Worm (Caenorhabditis elegans) whole organism, early embryonic: ENCODE measurements around the gene basl-1.

Experiments used
- B0310.2 ChIP-seq: sonication (generic microtip); optimal IDR thresholded peaks from 2 replicates; lab custom pipeline; 2016; ENCODE audit warnings: mild to moderate bottlenecking, missing genetic modification characterization, missing compliant biosample characterization
- F13C5.2 ChIP-seq: sonication (generic microtip); optimal IDR thresholded peaks from 2 replicates; lab custom pipeline; 2017; ENCODE audit warnings: mild to moderate bottlenecking, missing genetic modification characterization, inconsistent platforms, missing compliant biosample characterization
- aly-1 ChIP-seq: sonication (generic microtip); optimal IDR thresholded peaks from 2 replicates; lab custom pipeline; 2016; ENCODE audit warnings: missing genetic modification characterization, missing compliant biosample characterization
- ama-1 ChIP-seq: fragments of 150-350 bp; optimal IDR thresholded peaks from 2 replicates; lab custom pipeline; 2014
- ceh-13 ChIP-seq: fragments of 200-800 bp; sonication (Bioruptor generic); optimal IDR thresholded peaks from 2 replicates; lab custom pipeline; 2018; ENCODE audit warnings: mild to moderate bottlenecking, missing genetic modification characterization, missing compliant biosample characterization
- ceh-36 ChIP-seq: sonication (generic microtip); optimal IDR thresholded peaks from 2 replicates; lab custom pipeline; 2016; ENCODE audit warnings: missing genetic modification characterization, inconsistent platforms, missing compliant biosample characterization
- ets-7 ChIP-seq: sonication (generic microtip); optimal IDR thresholded peaks from 2 replicates; lab custom pipeline; 2016; ENCODE audit warnings: missing genotype, missing genetic modification characterization, missing compliant biosample characterization
- flt-1 ChIP-seq: fragments of 200-800 bp; sonication (Bioruptor generic); IDR thresholded peaks from 2 replicates; pipeline ENCODE4 v1.3.6; 2022; ENCODE audit warnings: missing genetic modification characterization, missing compliant biosample characterization
- hmbx-1 ChIP-seq: sonication (generic microtip); optimal IDR thresholded peaks from 2 replicates; lab custom pipeline; 2016; ENCODE audit warnings: mild to moderate bottlenecking, missing genetic modification characterization, missing compliant biosample characterization
- hmg-4 ChIP-seq: fragments of 200-800 bp; sonication (Bioruptor generic); optimal IDR thresholded peaks from 2 replicates; lab custom pipeline; 2018; ENCODE audit warnings: mild to moderate bottlenecking, missing genetic modification characterization, missing compliant biosample characterization
- hnd-1 ChIP-seq: sonication (generic microtip); optimal IDR thresholded peaks from 2 replicates; lab custom pipeline; 2016; ENCODE audit warnings: missing genetic modification characterization, missing compliant biosample characterization
- pes-1 ChIP-seq: fragments of 200-800 bp; sonication (Bioruptor generic); IDR thresholded peaks from 2 replicates; pipeline ENCODE4 v1.3.6; 2022; ENCODE audit warnings: missing genetic modification reagents, missing genetic modification characterization, missing compliant biosample characterization
- scrt-1 ChIP-seq: fragments of 200-800 bp; sonication (Bioruptor generic); IDR thresholded peaks from 2 replicates; pipeline ENCODE4 v1.3.6; 2022; ENCODE audit warnings: missing genetic modification characterization, missing compliant biosample characterization
- sea-1 ChIP-seq: fragments of 200-800 bp; sonication (Bioruptor generic); conservative IDR thresholded peaks from 2 replicates; pipeline ENCODE4 v1.3.6; 2022; ENCODE audit warnings: missing genetic modification characterization, missing compliant biosample characterization
- tbx-11 ChIP-seq: fragments of 200-800 bp; sonication (Bioruptor generic); IDR thresholded peaks from 2 replicates; pipeline ENCODE4 v1.3.6; 2022; ENCODE audit warnings: missing genetic modification characterization, missing compliant biosample characterization
- tbx-37 ChIP-seq: fragments of 200-800 bp; sonication (Bioruptor generic); conservative IDR thresholded peaks from 2 replicates; pipeline ENCODE4 v1.3.6; 2022; ENCODE audit warnings: missing genetic modification reagents, missing genetic modification characterization, missing compliant biosample characterization
- tra-4 ChIP-seq: sonication (generic microtip); optimal IDR thresholded peaks from 2 replicates; lab custom pipeline; 2017; ENCODE audit warnings: missing genetic modification characterization, missing compliant biosample characterization

The basl-1 gene

DNA sequence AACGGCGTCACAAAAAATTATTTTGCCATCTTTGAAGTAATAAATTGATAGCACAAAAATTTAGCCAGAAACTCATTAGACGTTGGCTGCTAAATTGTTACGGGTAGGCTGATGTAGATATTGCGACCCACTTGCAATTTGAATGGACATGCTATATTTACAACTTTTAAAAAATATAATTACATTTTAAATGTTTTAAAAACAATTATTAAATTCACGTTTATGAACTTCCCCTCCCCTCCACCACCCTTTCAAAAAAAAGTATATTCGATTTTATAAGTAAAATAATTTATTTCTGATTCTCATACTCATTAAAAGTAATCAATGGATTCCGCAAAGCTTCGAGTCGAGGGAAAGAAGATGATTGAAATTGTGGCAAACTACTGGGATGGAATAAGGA is at the start of gene basl-1:
Gene basl-1 (plus strand): TSS at position 301 of the 400 bp plus-strand sequence.
- TF ChIP-seq tra-4 (no peak), B0310.2 (tag; lab: Kevin White, UChicago) (no peak), hmg-4 (GFP tag; lab: Kevin White, UChicago) (no peak), hmbx-1 (no peak), ceh-36 (tag; lab: Kevin White, UChicago) (no peak), ceh-13 (no peak), scrt-1 (GFP tag; lab: Robert Waterston, UW) (no peak), flt-1 (GFP tag; lab: Robert Waterston, UW) (no peak), pes-1 (GFP tag; lab: Robert Waterston, UW) (no peak), sea-1 (GFP tag; lab: Robert Waterston, UW) (no peak)

DNA sequence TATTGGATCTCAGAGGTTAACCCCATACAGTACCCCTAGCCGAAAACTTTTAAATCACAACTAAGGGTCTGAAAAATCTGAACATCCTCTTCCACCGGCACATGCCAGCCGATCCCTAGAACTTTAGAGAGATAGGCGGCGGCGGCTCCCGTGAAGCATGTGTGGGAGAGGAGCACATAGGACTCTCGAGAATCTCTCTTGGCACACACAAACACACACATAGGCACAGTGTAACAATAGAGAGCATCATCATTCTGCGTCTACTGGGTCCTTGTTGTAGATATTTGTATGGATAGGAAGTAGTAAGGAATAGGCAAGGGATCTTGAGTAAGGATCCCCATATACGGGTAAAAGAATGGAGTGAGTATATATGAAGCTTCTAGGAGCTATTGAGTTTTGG is 49.0 kb upstream of the basl-1 start:
- TF ChIP-seq tra-4 (no peak), hmg-4 (GFP tag; lab: Kevin White, UChicago) (no peak), ceh-13 (no peak), pes-1 (GFP tag; lab: Robert Waterston, UW) (no peak), ets-7 (tag; lab: Kevin White, UChicago) (no peak), sea-1 (GFP tag; lab: Robert Waterston, UW) (no peak), hmbx-1 (no peak), aly-1 (no peak), flt-1 (GFP tag; lab: Robert Waterston, UW) (no peak)

DNA sequence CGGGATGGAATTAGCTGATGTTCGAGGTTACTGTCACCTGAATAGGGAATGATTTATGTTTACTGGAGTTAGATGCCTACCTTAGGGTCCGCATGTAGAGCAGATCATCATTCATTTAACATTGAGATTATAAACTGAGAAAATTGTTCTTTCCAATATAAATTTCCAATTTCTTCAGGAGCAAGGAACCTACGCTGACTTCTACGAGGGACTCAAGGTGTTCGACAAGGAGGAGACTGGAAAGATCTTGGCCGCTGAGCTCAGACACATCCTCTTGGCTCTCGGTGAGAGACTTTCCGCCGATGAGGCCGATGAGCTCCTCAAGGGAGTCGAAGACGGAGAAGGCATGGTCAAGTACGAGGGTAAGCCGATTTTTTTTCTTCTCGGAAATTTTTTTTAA is 48.3 kb upstream of the basl-1 start:
- no peak for TF ChIP-seq F13C5.2 (tag; lab: Kevin White, UChicago)
- no peak for TF ChIP-seq pes-1 (GFP tag; lab: Robert Waterston, UW)
- no peak for TF ChIP-seq ama-1 (lab: Kevin White, UChicago)
- TF ChIP-seq hmbx-1 = no peak
- no peak for TF ChIP-seq tra-4
- no peak for TF ChIP-seq hmg-4 (GFP tag; lab: Kevin White, UChicago)
- no peak for TF ChIP-seq scrt-1 (GFP tag; lab: Robert Waterston, UW)
- TF ChIP-seq ets-7 (tag; lab: Kevin White, UChicago) = no peak
- no peak for TF ChIP-seq hnd-1 (tag; lab: Kevin White, UChicago)
- no peak for TF ChIP-seq tbx-37 (GFP tag; lab: Robert Waterston, UW)
- TF ChIP-seq ceh-36 (tag; lab: Kevin White, UChicago) = no peak
- TF ChIP-seq flt-1 (GFP tag; lab: Robert Waterston, UW) = no peak
- TF ChIP-seq B0310.2 (tag; lab: Kevin White, UChicago) = no peak
- TF ChIP-seq tbx-11 (GFP tag; lab: Robert Waterston, UW) = no peak
- no peak for TF ChIP-seq ceh-13
- no peak for TF ChIP-seq sea-1 (GFP tag; lab: Robert Waterston, UW)
- no peak for TF ChIP-seq aly-1

DNA sequence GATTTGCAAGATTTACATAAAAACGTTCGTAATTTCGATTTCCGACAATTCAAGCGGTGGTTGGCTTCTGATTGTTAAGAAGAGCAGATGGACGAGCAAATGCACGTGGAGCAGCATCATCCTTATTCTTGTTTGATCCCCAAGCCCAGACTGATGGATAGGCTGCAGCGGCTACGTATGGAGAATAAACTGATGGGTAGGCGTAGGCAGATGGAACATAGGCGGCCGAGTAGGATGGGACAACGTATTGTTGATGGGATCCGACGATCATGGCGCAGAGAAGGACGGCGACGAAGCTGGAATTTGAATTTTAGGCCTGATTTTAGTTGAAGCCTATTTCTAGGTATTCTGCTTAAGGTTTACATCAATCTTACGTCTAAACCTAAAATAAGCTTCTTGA is 46.5 kb upstream of the basl-1 start:
- TF ChIP-seq ceh-36 (tag; lab: Kevin White, UChicago) (no peak), ceh-13 (no peak), F13C5.2 (tag; lab: Kevin White, UChicago) (no peak), B0310.2 (tag; lab: Kevin White, UChicago) (no peak), aly-1 (no peak), pes-1 (GFP tag; lab: Robert Waterston, UW) (no peak), tbx-11 (GFP tag; lab: Robert Waterston, UW) (no peak), ets-7 (tag; lab: Kevin White, UChicago) (no peak), sea-1 (GFP tag; lab: Robert Waterston, UW) (no peak)

DNA sequence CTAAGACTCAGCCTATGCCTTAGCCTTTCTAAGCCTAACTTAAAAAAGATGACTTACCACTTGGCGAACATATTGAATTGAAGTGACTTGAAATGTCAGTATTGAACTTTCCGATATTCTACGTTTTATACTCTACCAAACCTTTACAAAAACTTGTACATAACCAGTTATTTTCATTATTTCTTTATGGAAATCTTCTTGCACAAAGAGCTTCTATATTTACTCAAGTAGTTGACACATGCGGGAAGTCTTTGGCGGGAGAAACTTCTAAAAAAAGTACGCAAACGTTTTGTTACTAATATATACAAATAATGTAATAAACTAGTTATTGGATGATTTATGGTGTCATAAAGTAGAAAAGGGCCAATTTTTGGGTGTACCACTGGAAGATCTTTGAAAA is 46.1 kb upstream of the basl-1 start, which contains the start of gene nspb-12:
Gene nspb-12 (minus strand): TSS at position 101 of the 400 bp plus-strand sequence.
- TF ChIP-seq aly-1 (no peak), flt-1 (GFP tag; lab: Robert Waterston, UW) (no peak), ets-7 (tag; lab: Kevin White, UChicago) (no peak), ama-1 (lab: Kevin White, UChicago) (no peak), hmbx-1 (no peak), ceh-13 (no peak), B0310.2 (tag; lab: Kevin White, UChicago) (no peak), hmg-4 (GFP tag; lab: Kevin White, UChicago) (no peak), hnd-1 (tag; lab: Kevin White, UChicago) (no peak), tra-4 (no peak), tbx-37 (GFP tag; lab: Robert Waterston, UW) (no peak), ceh-36 (tag; lab: Kevin White, UChicago) (no peak), F13C5.2 (tag; lab: Kevin White, UChicago) (no peak), tbx-11 (GFP tag; lab: Robert Waterston, UW) (no peak)

DNA sequence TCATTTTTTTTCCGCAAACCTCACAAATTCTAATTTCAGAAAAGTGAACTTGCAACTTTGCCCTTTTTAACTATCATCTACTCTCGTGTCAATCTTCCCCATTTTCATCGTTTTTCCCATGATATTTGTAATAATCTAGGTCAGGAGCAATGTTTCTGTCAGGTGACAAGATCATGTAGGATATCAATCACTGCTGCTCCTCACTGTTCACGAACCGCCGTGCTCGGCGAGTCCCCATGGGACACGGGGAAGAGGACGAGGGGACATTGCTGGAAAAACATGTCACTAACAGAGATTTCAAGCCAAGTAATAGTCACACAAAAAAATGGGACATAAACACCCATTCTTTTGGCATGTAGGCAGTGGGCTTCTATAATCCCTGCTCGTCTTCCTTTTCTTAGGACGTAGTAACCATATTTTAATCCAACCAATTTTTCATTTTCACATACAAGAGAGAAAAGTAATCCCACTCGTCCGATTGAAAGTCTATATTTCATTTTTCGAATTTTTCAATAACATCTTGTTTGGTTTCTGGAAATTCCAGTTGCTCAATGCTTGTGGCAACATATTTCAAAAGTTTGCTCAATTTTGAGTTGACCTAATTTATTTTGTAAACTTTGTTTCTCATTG is 43.8 kb upstream of the basl-1 start:
- TF ChIP-seq hmg-4 (GFP tag; lab: Kevin White, UChicago) (no peak), ceh-36 (tag; lab: Kevin White, UChicago) (no peak), sea-1 (GFP tag; lab: Robert Waterston, UW) (no peak), ets-7 (tag; lab: Kevin White, UChicago) (no peak), hmbx-1 (no peak), ama-1 (lab: Kevin White, UChicago) (no peak), pes-1 (GFP tag; lab: Robert Waterston, UW) (no peak), F13C5.2 (tag; lab: Kevin White, UChicago) (no peak), tbx-11 (GFP tag; lab: Robert Waterston, UW) (no peak), tbx-37 (GFP tag; lab: Robert Waterston, UW) (no peak), hnd-1 (tag; lab: Kevin White, UChicago) (no peak), scrt-1 (GFP tag; lab: Robert Waterston, UW) (no peak), B0310.2 (tag; lab: Kevin White, UChicago) (no peak), ceh-13 (no peak)

DNA sequence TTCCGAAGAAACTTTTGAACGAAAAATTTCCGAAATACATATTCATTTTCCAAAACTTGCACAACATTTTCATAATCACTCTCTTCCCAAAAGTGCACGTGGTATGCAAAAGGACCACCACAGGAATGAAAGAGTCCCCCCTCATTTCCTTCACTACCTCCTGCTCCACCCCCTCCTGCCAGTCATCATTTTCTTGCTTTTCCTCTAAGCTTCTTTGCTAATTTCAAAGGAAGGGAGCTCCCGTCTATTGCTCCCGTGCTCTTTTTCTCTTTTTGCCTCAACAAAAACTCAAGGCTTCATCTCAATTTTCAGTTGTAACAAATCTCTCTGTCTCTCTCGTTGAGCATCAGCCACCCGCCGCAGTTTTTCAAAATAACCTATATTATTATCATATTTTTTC is 41.9 kb upstream of the basl-1 start:
- TF ChIP-seq ama-1 (lab: Kevin White, UChicago) (no peak), sea-1 (GFP tag; lab: Robert Waterston, UW) (no peak), hnd-1 (tag; lab: Kevin White, UChicago) (no peak), hmbx-1 (no peak), tbx-37 (GFP tag; lab: Robert Waterston, UW) (no peak), pes-1 (GFP tag; lab: Robert Waterston, UW) (no peak), flt-1 (GFP tag; lab: Robert Waterston, UW) (no peak), hmg-4 (GFP tag; lab: Kevin White, UChicago) (no peak), ceh-36 (tag; lab: Kevin White, UChicago) (no peak), ceh-13 (no peak), ets-7 (tag; lab: Kevin White, UChicago) (no peak), aly-1 (no peak), B0310.2 (tag; lab: Kevin White, UChicago) (no peak), scrt-1 (GFP tag; lab: Robert Waterston, UW) (no peak), tra-4 (no peak), tbx-11 (GFP tag; lab: Robert Waterston, UW) (no peak), F13C5.2 (tag; lab: Kevin White, UChicago) (no peak)
